Fruit fly (Drosophila melanogaster) whole organism, adult: ENCODE measurements around the gene CG45060.

Experiments
- CG7101 ChIP-seq: fragments of 200-800 bp; sonication (Bioruptor generic); optimal IDR thresholded peaks from 2 replicates; lab custom pipeline; 2018; ENCODE audit warnings: missing biosample characterization, mild to moderate bottlenecking, missing genetic modification characterization, moderate library complexity
- toe ChIP-seq: fragments of 200-800 bp; sonication (Bioruptor generic); optimal IDR thresholded peaks from 2 replicates; lab custom pipeline; 2016; ENCODE audit warnings: missing biosample characterization, missing genetic modification characterization

DNA sequence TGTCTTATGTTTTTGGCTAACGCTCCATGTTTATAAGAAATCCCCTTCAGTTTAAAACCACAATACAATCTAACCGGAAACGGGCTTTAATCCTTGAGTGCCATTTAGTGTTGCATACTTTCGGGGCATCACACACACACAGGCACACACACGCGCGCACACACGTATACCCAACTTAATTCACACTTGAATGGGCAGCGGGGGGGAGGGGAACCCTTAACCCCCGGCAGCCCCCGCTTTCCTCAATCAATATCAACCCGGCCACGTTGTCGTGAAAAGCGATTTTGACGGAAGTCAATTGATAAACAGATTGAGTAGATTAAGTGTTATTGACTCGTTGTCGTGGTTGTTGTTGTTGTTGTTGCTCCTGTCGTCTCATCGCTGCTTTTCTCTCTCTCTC is 20.8 kb downstream of the CG45060 start:
- TF ChIP-seq toe (GFP tag; lab: Kevin White, UChicago), result no peak
- no peak for TF ChIP-seq CG7101
